Comparison of ENCODE assay signal across 7 worm cellular contexts in genomic region chrIV:772931-773330, ce11.
TF ChIP-seq lines count a peak whose summit lies in the region.

TSS of gene mrpl-2 (plus strand) at chrIV:773237.

TF ChIP-seq in whole organism, L1 larva, 84 proteins besides CTCF, POLR2A, EP300 and RAD21 (continues in another document):
- no peak for TF ChIP-seq C04F5.9 (tag; optimal IDR thresholded peaks at IDR 0.05; lab: Kevin White, UChicago)
- TF ChIP-seq ama-1 (optimal IDR thresholded peaks at IDR 0.05; lab: Kevin White, UChicago) = no peak
- no peak for TF ChIP-seq ets-5 (GFP tag; IDR thresholded peaks at IDR 0.05; lab: Robert Waterston, UW)
- no peak for TF ChIP-seq zag-1 (tag; optimal IDR thresholded peaks at IDR 0.05; lab: Kevin White, UChicago)
- TF ChIP-seq nhr-11 (tag; optimal IDR thresholded peaks at IDR 0.05; lab: Kevin White, UChicago) = no peak
- TF ChIP-seq efl-1 (optimal IDR thresholded peaks at IDR 0.05; lab: Kevin White, UChicago) = peak; percentile 57 to 87
- peak; percentile 91 to 99 for TF ChIP-seq efl-1 (GFP tag; optimal IDR thresholded peaks at IDR 0.05 in 1 of 2; lab: Kevin White, UChicago)
- peak; percentile 80 to 92 for TF ChIP-seq lin-35 (GFP tag; optimal IDR thresholded peaks at IDR 0.05; lab: Kevin White, UChicago)
- TF ChIP-seq snpc-4 (tag; optimal IDR thresholded peaks at IDR 0.05; lab: Kevin White, UChicago) = no peak
- TF ChIP-seq vab-15 (tag; optimal IDR thresholded peaks at IDR 0.05; lab: Kevin White, UChicago) = no peak
- no peak for TF ChIP-seq lin-14 (GFP tag; optimal IDR thresholded peaks at IDR 0.05; lab: Kevin White, UChicago)
- TF ChIP-seq unc-62 (GFP tag; optimal IDR thresholded peaks at IDR 0.05; lab: Kevin White, UChicago) = no peak
- no peak for TF ChIP-seq swsn-7 (tag; optimal IDR thresholded peaks at IDR 0.05; lab: Kevin White, UChicago)
- TF ChIP-seq nhr-47 (tag; optimal IDR thresholded peaks at IDR 0.05; lab: Kevin White, UChicago) = no peak

TF ChIP-seq in whole organism, L2 larva, 48 proteins besides CTCF, POLR2A, EP300 and RAD21 (continues in another document):
- TF ChIP-seq snpc-4 (tag; optimal IDR thresholded peaks at IDR 0.05; lab: Kevin White, UChicago) (no peak), sma-3 (GFP tag; optimal IDR thresholded peaks at IDR 0.05; lab: Kevin White, UChicago) (no peak), peb-1 (tag; optimal IDR thresholded peaks at IDR 0.05; lab: Kevin White, UChicago) (no peak), R02D3.7 (tag; optimal IDR thresholded peaks at IDR 0.05; lab: Kevin White, UChicago) (no peak), lin-11 (tag; optimal IDR thresholded peaks at IDR 0.05; lab: Kevin White, UChicago) (no peak), ztf-4 (tag; optimal IDR thresholded peaks at IDR 0.05; lab: Kevin White, UChicago) (no peak), unc-39 (tag; optimal IDR thresholded peaks at IDR 0.05; lab: Kevin White, UChicago) (no peak), sem-4 (tag; optimal IDR thresholded peaks at IDR 0.05; lab: Kevin White, UChicago) (no peak), mab-5 (tag; optimal IDR thresholded peaks at IDR 0.05; lab: Kevin White, UChicago) (no peak), nhr-129 (tag; optimal IDR thresholded peaks at IDR 0.05; lab: Kevin White, UChicago) (peak; percentile 20), ceh-16 (tag; optimal IDR thresholded peaks at IDR 0.05; lab: Kevin White, UChicago) (no peak), nhr-23 (tag; optimal IDR thresholded peaks at IDR 0.05; lab: Kevin White, UChicago) (no peak), C34F6.9 (tag; optimal IDR thresholded peaks at IDR 0.05; lab: Kevin White, UChicago) (peak; percentile 19), unc-55 (GFP tag; optimal IDR thresholded peaks at IDR 0.05; lab: Kevin White, UChicago) (peak; percentile 63)

TF ChIP-seq in whole organism, L3 larva, 47 proteins besides CTCF, POLR2A, EP300 and RAD21:
- TF ChIP-seq lin-15B (tag; optimal IDR thresholded peaks at IDR 0.05; lab: Kevin White, UChicago) = peak; percentile 58
- TF ChIP-seq jun-1 (tag; optimal IDR thresholded peaks at IDR 0.05; lab: Kevin White, UChicago) = no peak
TF ChIP-seq in whole organism, L3 larva: peak in this region for 1.

TF ChIP-seq in whole organism, L4 larva, 104 proteins besides CTCF, POLR2A, EP300 and RAD21:
- peak; percentile 90 for TF ChIP-seq lin-38 (GFP tag; IDR thresholded peaks at IDR 0.05; lab: Robert Waterston, UW)
- TF ChIP-seq dmd-8 (GFP tag; IDR thresholded peaks at IDR 0.05; lab: Robert Waterston, UW) = no peak
- TF ChIP-seq lim-7 (GFP tag; IDR thresholded peaks at IDR 0.05; lab: Robert Waterston, UW) = no peak
- TF ChIP-seq zip-11 (GFP tag; IDR thresholded peaks at IDR 0.05; lab: Robert Waterston, UW) = no peak
- peak; percentile 33 for TF ChIP-seq mes-2 (tag; optimal IDR thresholded peaks at IDR 0.05; lab: Kevin White, UChicago; ENCODE audit: poor library complexity, severe bottlenecking)
- no peak for TF ChIP-seq madf-5 (GFP tag; IDR thresholded peaks at IDR 0.05; lab: Robert Waterston, UW)
- no peak for TF ChIP-seq nhr-77 (tag; optimal IDR thresholded peaks at IDR 0.05; lab: Kevin White, UChicago)
- TF ChIP-seq ceh-20 (GFP tag; IDR thresholded peaks at IDR 0.05; lab: Robert Waterston, UW) = no peak
- peak; percentile 76 for TF ChIP-seq dpl-1 (GFP tag; optimal IDR thresholded peaks at IDR 0.05; lab: Kevin White, UChicago)

TF ChIP-seq in whole organism, late embryonic, 69 proteins besides CTCF, POLR2A, EP300 and RAD21:
- TF ChIP-seq elt-2 (tag; optimal IDR thresholded peaks at IDR 0.05; lab: Kevin White, UChicago) (peak; percentile 9), pha-2 (tag; optimal IDR thresholded peaks at IDR 0.05; lab: Kevin White, UChicago) (no peak)
TF ChIP-seq in whole organism, late embryonic: peak in this region for 1.

TF ChIP-seq in whole organism, mixed stage, embryonic, 35 proteins besides CTCF, POLR2A, EP300 and RAD21:
- no peak for TF ChIP-seq ztf-11 (tag; optimal IDR thresholded peaks at IDR 0.05; lab: Kevin White, UChicago)
- no peak for TF ChIP-seq lin-32 (GFP tag; optimal IDR thresholded peaks at IDR 0.05; lab: Kevin White, UChicago)
- TF ChIP-seq drap-1 (GFP tag; optimal IDR thresholded peaks at IDR 0.05; lab: Kevin White, UChicago) = no peak
- peak; percentile 3 for TF ChIP-seq sptf-1 (tag; optimal IDR thresholded peaks at IDR 0.05; lab: Kevin White, UChicago)
TF ChIP-seq in whole organism, mixed stage, embryonic: peak in this region for 1.

TF ChIP-seq in whole organism, young adult, 124 proteins besides CTCF, POLR2A, EP300 and RAD21:
- TF ChIP-seq mes-4 (tag; optimal IDR thresholded peaks at IDR 0.05; lab: Kevin White, UChicago) = no peak
- no peak for TF ChIP-seq madf-10 (tag; optimal IDR thresholded peaks at IDR 0.05; lab: Kevin White, UChicago)
- no peak for TF ChIP-seq F37B4.10 (GFP tag; IDR thresholded peaks at IDR 0.05; lab: Robert Waterston, UW)
- peak; percentile 55 for TF ChIP-seq efl-1 (GFP tag; optimal IDR thresholded peaks at IDR 0.05; lab: Kevin White, UChicago)
- TF ChIP-seq lin-54 (GFP tag; optimal IDR thresholded peaks at IDR 0.05; lab: Kevin White, UChicago) = peak; percentile 37
- TF ChIP-seq lin-35 (GFP tag; optimal IDR thresholded peaks at IDR 0.05; lab: Kevin White, UChicago) = peak in 1 of 3 experiments; percentile 34
- TF ChIP-seq dpl-1 (GFP tag; optimal IDR thresholded peaks at IDR 0.05; lab: Kevin White, UChicago) = peak; percentile 24
- peak; percentile 85 for TF ChIP-seq mcd-1 (GFP tag; IDR thresholded peaks at IDR 0.05; lab: Robert Waterston, UW)
